Fruit fly (Drosophila melanogaster) whole organism: ENCODE data around the gene CG32512.

Source experiments
- CG8478 ChIP-seq: fragments of >200 bp; optimal IDR thresholded peaks from 2 replicates; lab custom pipeline; 2018; ENCODE audit warnings: inconsistent platforms
- EcR ChIP-seq, 2 experiments: fragments of >200 bp; optimal IDR thresholded peaks; 2 replicates each; lab custom pipeline; 2017; ENCODE audit warnings: missing biosample characterization in 2 of 2, missing genetic modification characterization in 2 of 2, missing genetic modification reagents in 2 of 2
- pan ChIP-seq: fragments of >200 bp; optimal IDR thresholded peaks from 2 replicates; lab custom pipeline; 2017
- psq ChIP-seq: fragments of >200 bp; optimal IDR thresholded peaks from 2 replicates; lab custom pipeline; 2017
- usp ChIP-seq: fragments of >200 bp; optimal IDR thresholded peaks from 2 replicates; lab custom pipeline; 2017; ENCODE audit warnings: missing biosample characterization, missing genetic modification characterization, mixed read lengths

dm6 chrX:21064927-21065326 is 2.4 kb downstream of the CG32512 start:
- TF ChIP-seq pan (lab: Kevin White, UChicago) (no peak), psq (no peak), usp (GFP tag; lab: Kevin White, UChicago) (no peak), EcR (GFP tag; optimal IDR thresholded peaks at IDR 0.05; lab: Kevin White, UChicago) (no peak), CG8478 (lab: Kevin White, UChicago) (no peak)
